Fruit fly (Drosophila melanogaster) whole organism, adult: ENCODE results near the gene hiw.

Experiments used
- CG11617 ChIP-seq: fragments of 200-800 bp; sonication (Bioruptor generic); optimal IDR thresholded peaks from 2 replicates; lab custom pipeline; 2017; ENCODE audit warnings: mild to moderate bottlenecking, missing biosample characterization, missing genetic modification reagents, missing genetic modification characterization
- CG12768 ChIP-seq: fragments of 200-800 bp; sonication (Bioruptor generic); optimal IDR thresholded peaks from 2 replicates; lab custom pipeline; 2017; ENCODE audit warnings: missing biosample characterization, missing genetic modification characterization, mild to moderate bottlenecking, moderate library complexity, missing genetic modification reagents
- CG14711 ChIP-seq: fragments of 200-800 bp; sonication (Bioruptor generic); optimal IDR thresholded peaks from 2 replicates; lab custom pipeline; 2018; ENCODE audit warnings: missing biosample characterization, mild to moderate bottlenecking, missing genetic modification characterization, moderate library complexity
- CG1620 ChIP-seq: fragments of 200-800 bp; sonication (Bioruptor generic); optimal IDR thresholded peaks from 2 replicates; lab custom pipeline; 2016; ENCODE audit warnings: missing biosample characterization, missing genetic modification characterization
- CG33017 ChIP-seq: fragments of 200-800 bp; sonication (Bioruptor generic); optimal IDR thresholded peaks from 2 replicates; lab custom pipeline; 2018; ENCODE audit warnings: missing biosample characterization, mild to moderate bottlenecking, missing genetic modification characterization, moderate library complexity
- CG5204 ChIP-seq: fragments of 200-800 bp; sonication (Bioruptor generic); optimal IDR thresholded peaks from 2 replicates; lab custom pipeline; 2016; ENCODE audit warnings: missing biosample characterization, missing genetic modification characterization
- CG7045 ChIP-seq: fragments of 200-800 bp; sonication (Bioruptor generic); optimal IDR thresholded peaks from 2 replicates; lab custom pipeline; 2017; ENCODE audit warnings: missing biosample characterization, mild to moderate bottlenecking, missing genetic modification characterization
- CG7101 ChIP-seq: fragments of 200-800 bp; sonication (Bioruptor generic); optimal IDR thresholded peaks from 2 replicates; lab custom pipeline; 2018; ENCODE audit warnings: missing biosample characterization, mild to moderate bottlenecking, missing genetic modification characterization, moderate library complexity
- Clk ChIP-seq: fragments of 200-800 bp; sonication (Bioruptor generic); optimal IDR thresholded peaks from 2 replicates; lab custom pipeline; 2017; ENCODE audit warnings: missing biosample characterization, missing genetic modification characterization
- Crg-1 ChIP-seq: fragments of 200-800 bp; sonication (Bioruptor generic); optimal IDR thresholded peaks from 2 replicates; lab custom pipeline; 2016; ENCODE audit warnings: missing biosample characterization, missing genetic modification characterization
- Hr96 ChIP-seq: fragments of 200-800 bp; sonication (Bioruptor generic); optimal IDR thresholded peaks from 2 replicates; lab custom pipeline; 2016; ENCODE audit warnings: missing biosample characterization, missing genetic modification characterization
- Mnt ChIP-seq: fragments of 200-800 bp; sonication (Bioruptor generic); optimal IDR thresholded peaks from 2 replicates; lab custom pipeline; 2016; ENCODE audit warnings: missing biosample characterization, mild to moderate bottlenecking, missing genetic modification characterization
- bab1 ChIP-seq: fragments of 200-800 bp; sonication (Bioruptor generic); optimal IDR thresholded peaks from 3 replicates; lab custom pipeline; 2019; ENCODE audit warnings: missing biosample characterization, mild to moderate bottlenecking, missing genetic modification characterization, moderate library complexity
- cic ChIP-seq: fragments of 200-800 bp; sonication (Bioruptor generic); optimal IDR thresholded peaks from 2 replicates; lab custom pipeline; 2017; ENCODE audit warnings: missing biosample characterization, mild to moderate bottlenecking, missing genetic modification characterization, moderate library complexity
- cnc ChIP-seq, 2 experiments: fragments of >200 bp; optimal IDR thresholded peaks; 2 replicates each; lab custom pipeline; 2017
- kay ChIP-seq: fragments of 200-800 bp; sonication (Bioruptor generic); peaks from one replicate; lab custom pipeline; 2016; ENCODE audit warnings: missing biosample characterization, missing genetic modification characterization, borderline replicate concordance
- ovo ChIP-seq: fragments of 200-800 bp; sonication (Bioruptor generic); optimal IDR thresholded peaks from 2 replicates; lab custom pipeline; 2016; ENCODE audit warnings: missing biosample characterization, missing genetic modification characterization
- pad ChIP-seq: fragments of 200-800 bp; sonication (Bioruptor generic); optimal IDR thresholded peaks from 3 replicates; lab custom pipeline; 2017; ENCODE audit warnings: missing biosample characterization, missing genetic modification characterization, mild to moderate bottlenecking, moderate library complexity, missing genetic modification reagents
- tj ChIP-seq: fragments of 200-800 bp; sonication (Bioruptor generic); optimal IDR thresholded peaks from 3 replicates; lab custom pipeline; 2017; ENCODE audit warnings: missing biosample characterization, mild to moderate bottlenecking, missing genetic modification characterization, moderate library complexity
- toe ChIP-seq: fragments of 200-800 bp; sonication (Bioruptor generic); optimal IDR thresholded peaks from 2 replicates; lab custom pipeline; 2016; ENCODE audit warnings: missing biosample characterization, missing genetic modification characterization

Gene hiw

dm6 chrX:15085777-15086510 is 22.7 kb upstream of the hiw start, which contains the start of the genes CG15027 and Dbct:
TSS of gene CG15027 (minus strand) at chrX:15085827.
TSS of gene Dbct (plus strand) at chrX:15086125.
- TF ChIP-seq CG33017 (tag; lab: Kevin White, UChicago) (peak; percentile 69), cic (GFP tag; lab: Kevin White, UChicago) (peak; percentile 14), bab1 (GFP tag; lab: Kevin White, UChicago) (peak; percentile 94), kay (GFP tag; lab: Kevin White, UChicago) (peak; percentile 95), CG5204 (GFP tag; lab: Kevin White, UChicago) (peak; percentile 29), toe (GFP tag; lab: Kevin White, UChicago) (peak; percentile 61), Crg-1 (GFP tag; lab: Kevin White, UChicago) (peak; percentile 78), CG7101 (peak; percentile 90), tj (GFP tag; lab: Kevin White, UChicago) (peak; percentile 74), Mnt (GFP tag; lab: Kevin White, UChicago) (peak; percentile 99), CG7045 (peak; percentile 51), pad (GFP tag; lab: Kevin White, UChicago) (peak; percentile 76), Clk (GFP tag; lab: Kevin White, UChicago) (peak; percentile 17), CG14711 (tag; lab: Kevin White, UChicago) (peak; percentile 91), CG1620 (GFP tag; lab: Kevin White, UChicago) (peak; percentile 83), Hr96 (GFP tag; lab: Kevin White, UChicago) (peak; percentile 78), cnc (optimal IDR thresholded peaks at IDR 0.05; lab: Kevin White, UChicago) (no peak), CG11617 (peak; percentile 91), CG12768 (GFP tag; lab: Kevin White, UChicago) (peak; percentile 52), ovo (peak; percentile 80)

DNA sequence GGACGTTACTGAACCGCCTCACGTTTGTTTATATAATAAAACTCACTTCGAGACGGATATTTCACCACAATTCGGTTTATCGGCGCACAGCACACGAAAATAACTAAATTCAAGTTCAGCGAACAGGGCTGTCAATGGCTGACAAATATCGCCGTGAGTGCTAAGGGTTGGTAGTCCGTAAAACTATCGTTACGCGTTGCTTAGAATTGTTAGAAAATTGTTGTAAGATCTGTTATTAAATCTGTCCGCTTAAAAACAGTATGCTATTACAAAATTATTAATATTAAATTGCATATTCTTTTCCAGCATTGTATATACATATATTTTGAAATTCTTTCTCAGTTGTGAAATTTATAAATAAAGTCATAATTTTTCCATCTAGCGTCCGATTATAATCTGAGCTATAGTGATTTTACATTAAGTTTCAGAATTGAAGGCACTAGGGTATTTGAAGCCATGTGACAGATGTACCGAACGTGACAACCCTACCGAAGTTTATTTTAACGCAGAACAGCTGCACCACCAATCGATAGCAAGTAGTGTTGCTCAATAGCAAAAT is 21.4 kb upstream of the hiw start, which contains the start of gene Cox17:
Gene Cox17 (minus strand): TSS at position 120 of the 559 bp plus-strand sequence.
- peak; percentile 81 for TF ChIP-seq Crg-1 (GFP tag; lab: Kevin White, UChicago)
- TF ChIP-seq CG33017 (tag; lab: Kevin White, UChicago) = peak; percentile 27
- peak; percentile 79 for TF ChIP-seq CG5204 (GFP tag; lab: Kevin White, UChicago)
- TF ChIP-seq toe (GFP tag; lab: Kevin White, UChicago) = peak; percentile 75
- TF ChIP-seq tj (GFP tag; lab: Kevin White, UChicago) = peak; percentile 68
- TF ChIP-seq Mnt (GFP tag; lab: Kevin White, UChicago) = peak; percentile 94
- TF ChIP-seq ovo = peak; percentile 85
- TF ChIP-seq bab1 (GFP tag; lab: Kevin White, UChicago) = peak; percentile 85
- TF ChIP-seq CG12768 (GFP tag; lab: Kevin White, UChicago) = peak; percentile 67
- TF ChIP-seq pad (GFP tag; lab: Kevin White, UChicago) = peak; percentile 80
- TF ChIP-seq Hr96 (GFP tag; lab: Kevin White, UChicago) = peak; percentile 84
- TF ChIP-seq cnc (optimal IDR thresholded peaks at IDR 0.05; lab: Kevin White, UChicago) = no peak
- peak; percentile 43 for TF ChIP-seq Clk (GFP tag; lab: Kevin White, UChicago)
- peak; percentile 84 for TF ChIP-seq CG7101
- TF ChIP-seq CG1620 (GFP tag; lab: Kevin White, UChicago) = peak; percentile 80
- peak; percentile 50 for TF ChIP-seq CG7045
- no peak for TF ChIP-seq cic (GFP tag; lab: Kevin White, UChicago)
- TF ChIP-seq CG14711 (tag; lab: Kevin White, UChicago) = peak; percentile 97
- peak; percentile 92 for TF ChIP-seq CG11617
- TF ChIP-seq kay (GFP tag; lab: Kevin White, UChicago) = peak; percentile 93

- no peak for TF ChIP-seq pad (GFP tag; lab: Kevin White, UChicago)
- no peak for TF ChIP-seq CG7045
- no peak for TF ChIP-seq ovo
- TF ChIP-seq Mnt (GFP tag; lab: Kevin White, UChicago) = no peak
- no peak for TF ChIP-seq cnc (optimal IDR thresholded peaks at IDR 0.05; lab: Kevin White, UChicago)
- no peak for TF ChIP-seq Hr96 (GFP tag; lab: Kevin White, UChicago)
- no peak for TF ChIP-seq CG11617
- no peak for TF ChIP-seq bab1 (GFP tag; lab: Kevin White, UChicago)
- TF ChIP-seq CG5204 (GFP tag; lab: Kevin White, UChicago) = no peak
- TF ChIP-seq CG12768 (GFP tag; lab: Kevin White, UChicago) = no peak
- no peak for TF ChIP-seq toe (GFP tag; lab: Kevin White, UChicago)
- TF ChIP-seq Clk (GFP tag; lab: Kevin White, UChicago) = no peak
These were observed 19.5 kb upstream of the hiw start, which contains the start of gene CG33178 for dm6 chrX:15082681-15083080. TSS of gene CG33178 (plus strand) at chrX:15082827.

dm6 chrX:15080780-15081402 is 17.7 kb upstream of the hiw start, which contains the start of gene CG33177:
TSS of gene CG33177 (plus strand) at chrX:15081367.
- peak; percentile 28 for TF ChIP-seq Mnt (GFP tag; lab: Kevin White, UChicago)
- peak; percentile 62 for TF ChIP-seq bab1 (GFP tag; lab: Kevin White, UChicago)
- TF ChIP-seq CG14711 (tag; lab: Kevin White, UChicago) = no peak
- peak; percentile 39 for TF ChIP-seq pad (GFP tag; lab: Kevin White, UChicago)
- peak; percentile 17 for TF ChIP-seq CG7101
- no peak for TF ChIP-seq Clk (GFP tag; lab: Kevin White, UChicago)
- TF ChIP-seq CG5204 (GFP tag; lab: Kevin White, UChicago) = no peak
- TF ChIP-seq CG1620 (GFP tag; lab: Kevin White, UChicago) = peak; percentile 33
- no peak for TF ChIP-seq kay (GFP tag; lab: Kevin White, UChicago)
- no peak for TF ChIP-seq Hr96 (GFP tag; lab: Kevin White, UChicago)
- no peak for TF ChIP-seq ovo
- TF ChIP-seq CG12768 (GFP tag; lab: Kevin White, UChicago) = no peak
- TF ChIP-seq Crg-1 (GFP tag; lab: Kevin White, UChicago) = no peak
- TF ChIP-seq CG7045 = no peak
- TF ChIP-seq CG11617 = no peak
- no peak for TF ChIP-seq CG33017 (tag; lab: Kevin White, UChicago)
- peak; percentile 17 for TF ChIP-seq toe (GFP tag; lab: Kevin White, UChicago)
- TF ChIP-seq cnc (optimal IDR thresholded peaks at IDR 0.05; lab: Kevin White, UChicago) = no peak
- TF ChIP-seq tj (GFP tag; lab: Kevin White, UChicago) = peak; percentile 15
- TF ChIP-seq cic (GFP tag; lab: Kevin White, UChicago) = no peak
